Worm (Caenorhabditis elegans) whole organism, L2 larva: ENCODE measurements around the gene csr-1.

Experiments
- C34F6.9 ChIP-seq: fragments of 150-350 bp; optimal IDR thresholded peaks from 2 replicates; lab custom pipeline; 2014; ENCODE audit warnings: missing biosample characterization, missing genetic modification characterization
- F13H6.1 ChIP-seq: sonication (generic microtip); optimal IDR thresholded peaks from 2 replicates; lab custom pipeline; 2016; ENCODE audit warnings: missing genetic modification characterization, missing compliant biosample characterization
- Y55F3AM.14 ChIP-seq: fragments of 200-800 bp; sonication (Bioruptor generic); optimal IDR thresholded peaks from 2 replicates; lab custom pipeline; 2018; ENCODE audit warnings: mild to moderate bottlenecking, missing genetic modification characterization, missing compliant biosample characterization
- ZK546.5 ChIP-seq: sonication (generic microtip); optimal IDR thresholded peaks from 2 replicates; lab custom pipeline; 2017; ENCODE audit warnings: missing biosample characterization, missing genetic modification characterization
- alr-1 ChIP-seq: fragments of 150-350 bp; optimal IDR thresholded peaks from 2 replicates; lab custom pipeline; 2014; ENCODE audit warnings: missing biosample characterization, missing genetic modification characterization
- ama-1 ChIP-seq: fragments of 150-350 bp; optimal IDR thresholded peaks from 2 replicates; lab custom pipeline; 2018; ENCODE audit warnings: inconsistent platforms
- blmp-1 ChIP-seq: sonication (generic microtip); optimal IDR thresholded peaks from 2 replicates; lab custom pipeline; 2017; ENCODE audit warnings: missing genetic modification characterization, mild to moderate bottlenecking, missing compliant biosample characterization, antibody characterized with exemption, moderate library complexity; ENCODE audit not compliant: insufficient read depth
- ceh-16 ChIP-seq: fragments of 150-350 bp; optimal IDR thresholded peaks from 2 replicates; lab custom pipeline; 2014; ENCODE audit warnings: missing biosample characterization, missing genetic modification characterization
- ceh-82 ChIP-seq: fragments of 150-350 bp; optimal IDR thresholded peaks from 2 replicates; lab custom pipeline; 2014; ENCODE audit warnings: missing biosample characterization, missing genetic modification characterization
- crh-2 ChIP-seq: sonication (generic microtip); optimal IDR thresholded peaks from 2 replicates; lab custom pipeline; 2017; ENCODE audit warnings: missing biosample characterization, missing genetic modification characterization
- dmd-4 ChIP-seq: sonication (generic microtip); optimal IDR thresholded peaks from 2 replicates; lab custom pipeline; 2017; ENCODE audit warnings: missing biosample characterization, missing genetic modification characterization
- elt-1 ChIP-seq: fragments of 150-350 bp; optimal IDR thresholded peaks from 2 replicates; lab custom pipeline; 2014; ENCODE audit warnings: missing biosample characterization, missing genetic modification characterization
- fos-1 ChIP-seq: fragments of 150-350 bp; optimal IDR thresholded peaks from 2 replicates; lab custom pipeline; 2014; ENCODE audit warnings: missing biosample characterization, missing genetic modification characterization
- gmeb-1 ChIP-seq: fragments of 150-350 bp; optimal IDR thresholded peaks from 2 replicates; lab custom pipeline; 2014; ENCODE audit warnings: missing biosample characterization, missing genetic modification characterization
- lin-11 ChIP-seq: fragments of 150-350 bp; sonication (generic microtip); optimal IDR thresholded peaks from 2 replicates; lab custom pipeline; 2014; ENCODE audit warnings: missing biosample characterization, missing genetic modification characterization, inconsistent platforms, mixed read lengths
- lin-13 ChIP-seq: fragments of 150-350 bp; optimal IDR thresholded peaks from 2 replicates; lab custom pipeline; 2014; ENCODE audit warnings: missing biosample characterization, missing genetic modification reagents, missing genetic modification characterization
- lin-39 ChIP-seq: fragments of 150-350 bp; optimal IDR thresholded peaks from 2 replicates; lab custom pipeline; 2014; ENCODE audit warnings: missing biosample characterization, missing genetic modification reagents, missing genetic modification characterization
- lsy-2 ChIP-seq, 2 experiments: fragments of 150-350 bp in 1 of 2; sonication (generic microtip) in 1 of 2; optimal IDR thresholded peaks; 2 replicates each; lab custom pipeline; 2014 to 2017; ENCODE audit warnings: missing biosample characterization in 2 of 2, missing genetic modification characterization in 2 of 2
- mab-5 ChIP-seq: fragments of 150-350 bp; optimal IDR thresholded peaks from 2 replicates; lab custom pipeline; 2014; ENCODE audit warnings: missing biosample characterization, missing genetic modification characterization
- mbf-1 ChIP-seq: sonication (generic microtip); optimal IDR thresholded peaks from 2 replicates; lab custom pipeline; 2017; ENCODE audit warnings: missing biosample characterization, missing genetic modification characterization
- mdl-1 ChIP-seq, 2 experiments: fragments of 150-350 bp in 1 of 2; sonication (generic microtip) in 1 of 2; optimal IDR thresholded peaks; 2 replicates each; lab custom pipeline; 2017; ENCODE audit warnings: missing biosample characterization in 2 of 2, missing genetic modification characterization in 2 of 2
- nhr-10 ChIP-seq: sonication (generic microtip); optimal IDR thresholded peaks from 2 replicates; lab custom pipeline; 2017; ENCODE audit warnings: missing biosample characterization, missing genetic modification characterization
- nhr-11 ChIP-seq: fragments of 150-350 bp; optimal IDR thresholded peaks from 2 replicates; lab custom pipeline; 2014; ENCODE audit warnings: missing biosample characterization, missing genetic modification characterization
- nhr-129 ChIP-seq: fragments of 150-350 bp; optimal IDR thresholded peaks from 2 replicates; lab custom pipeline; 2014; ENCODE audit warnings: missing biosample characterization, missing genetic modification characterization
- nhr-23 ChIP-seq: fragments of 150-350 bp; optimal IDR thresholded peaks from 2 replicates; lab custom pipeline; 2014; ENCODE audit warnings: missing biosample characterization, missing genetic modification reagents, missing genetic modification characterization
- nhr-237 ChIP-seq: fragments of 150-350 bp; optimal IDR thresholded peaks from 2 replicates; lab custom pipeline; 2014; ENCODE audit warnings: missing biosample characterization, missing genetic modification characterization
- nhr-25 ChIP-seq: fragments of 150-350 bp; sonication (generic microtip); optimal IDR thresholded peaks from 3 replicates; lab custom pipeline; 2014; ENCODE audit warnings: missing biosample characterization, missing genetic modification characterization
- nhr-77 ChIP-seq: fragments of 150-350 bp; optimal IDR thresholded peaks from 2 replicates; lab custom pipeline; 2014; ENCODE audit warnings: missing biosample characterization, missing genetic modification characterization
- skn-1 ChIP-seq: sonication (generic microtip); optimal IDR thresholded peaks from 2 replicates; lab custom pipeline; 2017; ENCODE audit warnings: missing biosample characterization, missing genetic modification characterization
- sma-9 ChIP-seq, 2 experiments: fragments of 150-350 bp in 1 of 2; sonication (generic microtip) in 1 of 2; optimal IDR thresholded peaks; 2 replicates each; lab custom pipeline; 2014 to 2016; ENCODE audit warnings: missing genetic modification characterization in 2 of 2, mild to moderate bottlenecking in 1 of 2, missing biosample characterization in 1 of 2, missing compliant biosample characterization in 1 of 2, missing genetic modification reagents in 1 of 2, moderate library complexity in 1 of 2
- snpc-4 ChIP-seq: fragments of 150-350 bp; optimal IDR thresholded peaks from 2 replicates; lab custom pipeline; 2014; ENCODE audit warnings: missing biosample characterization, missing genetic modification characterization
- unc-39 ChIP-seq: fragments of 150-350 bp; optimal IDR thresholded peaks from 2 replicates; lab custom pipeline; 2014; ENCODE audit warnings: missing biosample characterization, missing genetic modification characterization
- unc-55 ChIP-seq: fragments of 150-350 bp; sonication (generic microtip); optimal IDR thresholded peaks from 3 replicates; lab custom pipeline; 2014; ENCODE audit warnings: missing biosample characterization, missing genetic modification reagents, missing genetic modification characterization
- zag-1 ChIP-seq: fragments of 150-350 bp; optimal IDR thresholded peaks from 2 replicates; lab custom pipeline; 2014; ENCODE audit warnings: missing biosample characterization, missing genetic modification characterization
- ztf-1 ChIP-seq: fragments of 200-800 bp; sonication (Bioruptor generic); conservative IDR thresholded peaks from 2 replicates; pipeline ENCODE4 v1.3.6; 2022; ENCODE audit warnings: missing genetic modification characterization, missing compliant biosample characterization
- ztf-11 ChIP-seq: sonication (generic microtip); optimal IDR thresholded peaks from 2 replicates; lab custom pipeline; 2017; ENCODE audit warnings: missing biosample characterization, missing genetic modification characterization
- ztf-4 ChIP-seq: fragments of 150-350 bp; optimal IDR thresholded peaks from 2 replicates; lab custom pipeline; 2014; ENCODE audit warnings: missing biosample characterization, missing genetic modification characterization

The csr-1 gene

DNA sequence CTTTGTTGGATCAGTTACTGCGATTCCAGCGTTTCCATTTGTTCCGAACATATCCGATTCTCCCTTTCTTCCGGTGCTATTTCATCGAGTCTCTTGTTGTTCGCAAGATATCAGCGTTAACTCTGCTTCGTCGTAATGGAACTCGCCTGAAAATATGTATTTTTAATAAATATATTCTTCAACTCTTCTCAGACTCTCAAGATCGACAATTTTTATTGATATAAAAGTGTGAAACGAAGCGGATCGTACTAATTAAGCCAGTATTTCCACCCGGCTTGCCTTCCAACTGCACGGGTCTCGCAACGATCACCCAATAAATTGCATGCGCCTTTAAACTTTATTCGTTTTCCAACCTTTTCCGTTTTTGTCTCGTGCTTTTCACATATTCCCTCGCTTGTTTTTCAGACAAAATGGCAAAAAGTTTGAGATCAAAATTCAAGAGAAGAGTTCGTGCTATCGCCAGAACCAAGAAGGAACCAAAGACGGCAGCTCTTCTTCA is 33.0 kb upstream of the csr-1 start, which contains the start of the genes xpo-3 and C49H3.3 (continued):
- TF ChIP-seq lin-39 (tag; lab: Kevin White, UChicago) (no peak), blmp-1 (tag; lab: Kevin White, UChicago) (no peak), ama-1 (lab: Kevin White, UChicago) (no peak), ztf-11 (tag; lab: Kevin White, UChicago) (no peak), mbf-1 (tag; lab: Kevin White, UChicago) (no peak), nhr-25 (tag; lab: Kevin White, UChicago) (peak; percentile 26), lsy-2 (tag; optimal IDR thresholded peaks at IDR 0.05; lab: Kevin White, UChicago) (peak in 1 of 2 experiments; percentile 69), ceh-82 (no peak), nhr-129 (tag; lab: Kevin White, UChicago) (peak; percentile 50), lin-11 (tag; lab: Kevin White, UChicago) (no peak), snpc-4 (tag; lab: Kevin White, UChicago) (no peak), elt-1 (tag; lab: Kevin White, UChicago) (no peak), nhr-77 (tag; lab: Kevin White, UChicago) (no peak), skn-1 (tag; lab: Kevin White, UChicago) (no peak), ztf-1 (GFP tag; lab: Robert Waterston, UW) (no peak)

ce11 chrIV:7924975-7925828 is 31.9 kb upstream of the csr-1 start:
- TF ChIP-seq mbf-1 (tag; lab: Kevin White, UChicago), result no peak
- TF ChIP-seq lin-11 (tag; lab: Kevin White, UChicago), result no peak
- TF ChIP-seq gmeb-1, result no peak
- no peak for TF ChIP-seq unc-39
- no peak for TF ChIP-seq nhr-10 (tag; lab: Kevin White, UChicago)
- TF ChIP-seq ceh-16 (tag; lab: Kevin White, UChicago), result no peak
- TF ChIP-seq sma-9 (GFP tag; optimal IDR thresholded peaks at IDR 0.05; lab: Kevin White, UChicago), result no peak
- TF ChIP-seq sma-9 (tag; optimal IDR thresholded peaks at IDR 0.05; lab: Kevin White, UChicago), result no peak
- TF ChIP-seq fos-1 (tag; lab: Kevin White, UChicago), result no peak
- no peak for TF ChIP-seq zag-1 (tag; lab: Kevin White, UChicago)

ce11 chrIV:7926102-7926840 is 30.8 kb upstream of the csr-1 start, which contains the start of gene rps-2:
Gene rps-2 (minus strand): TSS chrIV:7926391.
- TF ChIP-seq nhr-237 (tag; lab: Kevin White, UChicago), result no peak
- TF ChIP-seq unc-39, result no peak
- no peak for TF ChIP-seq alr-1 (tag; lab: Kevin White, UChicago)
- TF ChIP-seq lsy-2 (tag; optimal IDR thresholded peaks at IDR 0.05; lab: Kevin White, UChicago), result peak in 1 of 2 experiments; percentile 32
- peak; percentile 28 for TF ChIP-seq lin-13
- peak; percentile 10 for TF ChIP-seq nhr-129 (tag; lab: Kevin White, UChicago)
- TF ChIP-seq fos-1 (tag; lab: Kevin White, UChicago), result peak; percentile 1
- TF ChIP-seq F13H6.1 (tag; lab: Kevin White, UChicago), result no peak
- TF ChIP-seq C34F6.9 (tag; lab: Kevin White, UChicago), result peak; percentile 50

- TF ChIP-seq ama-1 (lab: Kevin White, UChicago) (no peak), fos-1 (tag; lab: Kevin White, UChicago) (no peak), mab-5 (no peak), nhr-11 (tag; lab: Kevin White, UChicago) (no peak), nhr-25 (tag; lab: Kevin White, UChicago) (no peak), crh-2 (tag; lab: Kevin White, UChicago) (no peak), lsy-2 (tag; optimal IDR thresholded peaks at IDR 0.05; lab: Kevin White, UChicago) (no peak), gmeb-1 (no peak)
- TF ChIP-seq, all 48 proteins: peak for 0
Observed at ce11 chrIV:7927218-7927617, 29.8 kb upstream of the csr-1 start, which contains the start of gene C49H3.12. Gene C49H3.12 (minus strand): TSS chrIV:7927318.

DNA sequence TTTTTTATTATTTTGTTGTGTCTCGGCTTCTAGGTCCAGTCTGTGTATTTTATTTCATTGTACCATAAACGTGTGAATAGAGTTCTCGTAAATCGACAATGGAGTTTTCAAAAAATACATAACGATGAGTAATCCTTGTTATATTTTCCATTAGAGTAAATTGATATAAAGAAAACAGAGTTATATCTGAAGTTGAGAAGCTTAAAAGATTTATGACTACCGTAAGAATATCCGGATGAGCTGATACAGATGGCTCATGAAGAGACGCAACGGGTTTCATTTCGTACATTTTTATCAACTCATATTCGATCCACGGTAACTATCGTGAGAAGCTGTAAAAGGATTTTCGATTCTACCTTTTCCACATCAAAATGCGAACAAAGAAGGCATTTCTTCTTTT is 29.2 kb upstream of the csr-1 start, which contains the start of gene gcy-8:
TSS of gene gcy-8 (plus strand) at position 301 of the 400 bp plus-strand sequence.
- TF ChIP-seq nhr-129 (tag; lab: Kevin White, UChicago) (no peak), dmd-4 (tag; lab: Kevin White, UChicago) (no peak), lin-11 (tag; lab: Kevin White, UChicago) (no peak), snpc-4 (tag; lab: Kevin White, UChicago) (no peak), unc-55 (no peak), F13H6.1 (tag; lab: Kevin White, UChicago) (no peak), lin-13 (no peak), mdl-1 (tag; optimal IDR thresholded peaks at IDR 0.05; lab: Kevin White, UChicago) (no peak), Y55F3AM.14 (GFP tag; lab: Kevin White, UChicago) (no peak), ceh-82 (no peak), fos-1 (tag; lab: Kevin White, UChicago) (no peak), ZK546.5 (no peak), ztf-1 (GFP tag; lab: Robert Waterston, UW) (no peak), mab-5 (no peak), nhr-23 (tag; lab: Kevin White, UChicago) (no peak), mbf-1 (tag; lab: Kevin White, UChicago) (no peak), ztf-4 (tag; lab: Kevin White, UChicago) (no peak)
